Worm (Caenorhabditis elegans): ENCODE results near the gene akt-1.

akt-1 gene

ce11 chrV:10203435-10204009 is 45.2 kb upstream of the akt-1 start, which contains the start of gene chpf-1 (continued):
- no peak for TF ChIP-seq lin-13 (GFP tag; optimal IDR thresholded peaks at IDR 0.05)
- TF ChIP-seq dmd-9 (GFP tag; IDR thresholded peaks at IDR 0.05): no peak
- TF ChIP-seq aly-2 (tag; optimal IDR thresholded peaks at IDR 0.05): no peak
- no peak for TF ChIP-seq D1046.2 (GFP tag; IDR thresholded peaks at IDR 0.05)
- no peak for TF ChIP-seq Y48G9A.11 (GFP tag; IDR thresholded peaks at IDR 0.05)
- TF ChIP-seq T20F7.1 (GFP tag; optimal IDR thresholded peaks at IDR 0.05): peak; percentile 23
- no peak for TF ChIP-seq ztf-7 (tag; optimal IDR thresholded peaks at IDR 0.05)
- no peak for TF ChIP-seq daf-16 (GFP tag; optimal IDR thresholded peaks at IDR 0.05)
- TF ChIP-seq daf-16 (tag; optimal IDR thresholded peaks at IDR 0.05): peak; percentile 92
- TF ChIP-seq ceh-62 (tag; optimal IDR thresholded peaks at IDR 0.05): no peak
- TF ChIP-seq aha-1 (tag): no peak
- TF ChIP-seq hmg-1.1 (GFP tag; IDR thresholded peaks at IDR 0.05): no peak
- TF ChIP-seq duxl-1 (tag; optimal IDR thresholded peaks at IDR 0.05; ENCODE audit: poor library complexity): peak; percentile 26
- TF ChIP-seq R02D3.7 (tag; optimal IDR thresholded peaks at IDR 0.05): no peak
- no peak for TF ChIP-seq fos-1 (tag; optimal IDR thresholded peaks at IDR 0.05)
- no peak for TF ChIP-seq madf-5 (GFP tag; IDR thresholded peaks at IDR 0.05)
- TF ChIP-seq ces-1 (GFP tag; optimal IDR thresholded peaks at IDR 0.05): no peak
- no peak for TF ChIP-seq tag-97 (GFP tag; IDR thresholded peaks at IDR 0.05)
- TF ChIP-seq nhr-111 (GFP tag; optimal IDR thresholded peaks at IDR 0.05): no peak
- no peak for TF ChIP-seq nhr-42 (GFP tag; IDR thresholded peaks at IDR 0.05)
- peak in 1 of 2 experiments; percentile 46 for TF ChIP-seq mdl-1 (tag; optimal IDR thresholded peaks at IDR 0.05)
- TF ChIP-seq snpc-1.2 (GFP tag; IDR thresholded peaks at IDR 0.05): no peak
- no peak for TF ChIP-seq Y75B8A.6 (GFP tag; IDR thresholded peaks at IDR 0.05)
- TF ChIP-seq mxl-3 (GFP tag; optimal IDR thresholded peaks at IDR 0.05): no peak
- TF ChIP-seq zfp-2 (tag; optimal IDR thresholded peaks at IDR 0.05): no peak
- no peak for TF ChIP-seq fkh-10 (GFP tag; optimal IDR thresholded peaks at IDR 0.05)
- no peak for TF ChIP-seq snpc-4 (tag; optimal IDR thresholded peaks at IDR 0.05)
- TF ChIP-seq daf-19 (GFP tag; conservative IDR thresholded peaks at IDR 0.05): no peak
- no peak for TF ChIP-seq arid-1 (GFP tag; conservative IDR thresholded peaks at IDR 0.05)
- TF ChIP-seq zag-1 (tag; optimal IDR thresholded peaks at IDR 0.05): no peak
- TF ChIP-seq lin-15B (tag; optimal IDR thresholded peaks at IDR 0.05): no peak
- TF ChIP-seq ceh-44 (GFP tag; IDR thresholded peaks at IDR 0.05): no peak
- TF ChIP-seq lsy-2 (tag; optimal IDR thresholded peaks at IDR 0.05): peak in 1 of 2 experiments; percentile 23
- TF ChIP-seq nhr-28 (tag; optimal IDR thresholded peaks at IDR 0.05): peak; percentile 81
- no peak for TF ChIP-seq rbr-2 (tag; optimal IDR thresholded peaks at IDR 0.05)
- no peak for TF ChIP-seq lin-29 (GFP tag; IDR thresholded peaks at IDR 0.05)
- peak; percentile 29 for TF ChIP-seq mes-2 (tag; optimal IDR thresholded peaks at IDR 0.05; ENCODE audit: poor library complexity, severe bottlenecking)
- peak; percentile 23 for TF ChIP-seq nhr-25 (tag; optimal IDR thresholded peaks at IDR 0.05; ENCODE audit: borderline replicate concordance, insufficient read depth)
- no peak for TF ChIP-seq Y105C5A.15 (GFP tag; IDR thresholded peaks at IDR 0.05)
- TF ChIP-seq dve-1 (tag; optimal IDR thresholded peaks at IDR 0.05; ENCODE audit: insufficient read depth): peak; percentile 60

DNA sequence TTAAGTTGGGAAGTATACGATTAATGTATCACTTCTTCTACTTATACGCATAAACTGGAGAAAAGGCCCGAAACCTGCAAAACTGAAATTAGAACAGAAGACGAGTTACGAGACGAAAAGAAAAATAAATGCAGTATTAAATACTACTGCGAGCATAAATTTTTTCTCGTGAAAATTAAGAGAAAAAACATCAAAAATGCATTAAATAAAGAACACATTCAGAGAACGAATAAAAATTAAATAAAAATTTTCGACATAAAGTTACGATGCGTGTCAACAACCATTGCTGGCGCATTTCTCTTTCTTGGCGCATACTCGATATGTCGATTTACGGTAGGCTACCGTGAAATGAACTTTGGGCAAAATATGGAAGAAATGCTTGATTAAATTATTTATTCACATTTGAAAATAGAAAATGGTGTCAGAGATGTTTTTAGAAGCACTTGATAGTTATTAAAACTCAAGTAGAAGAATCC is 43.8 kb upstream of the akt-1 start, which contains the start of the genes ZK856.19 and ZK856.11:
Gene ZK856.19 (minus strand): TSS at position 51 of the 476 bp plus-strand sequence.
Gene ZK856.11 (minus strand): TSS at position 76 of the 476 bp plus-strand sequence.
- TF ChIP-seq daf-16 (GFP tag; optimal IDR thresholded peaks at IDR 0.05): no peak
- peak; percentile 26 for TF ChIP-seq daf-16 (tag; optimal IDR thresholded peaks at IDR 0.05)
- TF ChIP-seq ctbp-1 (GFP tag; IDR thresholded peaks at IDR 0.05): no peak
- 0 out of 2 replicates have a peak, but pooled peaks have one; percentile 31 for TF ChIP-seq arid-1 (GFP tag; conservative IDR thresholded peaks at IDR 0.05)
- TF ChIP-seq nhr-6 (tag; optimal IDR thresholded peaks at IDR 0.05): peak; percentile 59
- no peak for TF ChIP-seq unc-130 (GFP tag; optimal IDR thresholded peaks at IDR 0.05)
- peak; percentile 57 for TF ChIP-seq mep-1 (tag; optimal IDR thresholded peaks at IDR 0.05)
- no peak for TF ChIP-seq nhr-237 (tag; optimal IDR thresholded peaks at IDR 0.05)
- TF ChIP-seq spr-1 (tag; optimal IDR thresholded peaks at IDR 0.05): no peak
- peak; percentile 47 for TF ChIP-seq nhr-28 (tag; optimal IDR thresholded peaks at IDR 0.05)
- peak; percentile 37 for TF ChIP-seq ama-1 (optimal IDR thresholded peaks at IDR 0.05)
- peak; percentile 74 for TF ChIP-seq duxl-1 (tag; optimal IDR thresholded peaks at IDR 0.05; ENCODE audit: poor library complexity)
- TF ChIP-seq madf-5 (GFP tag; IDR thresholded peaks at IDR 0.05): no peak
- TF ChIP-seq nhr-77 (tag; optimal IDR thresholded peaks at IDR 0.05): peak; percentile 10
- no peak for TF ChIP-seq aha-1 (tag)
- TF ChIP-seq mes-2 (tag; optimal IDR thresholded peaks at IDR 0.05; ENCODE audit: poor library complexity, severe bottlenecking): peak; percentile 72
- peak in 1 of 2 experiments; percentile 85 for TF ChIP-seq lsy-2 (tag; optimal IDR thresholded peaks at IDR 0.05)
- TF ChIP-seq hlh-11 (tag; optimal IDR thresholded peaks at IDR 0.05): peak; percentile 35
- TF ChIP-seq nhr-48 (tag; optimal IDR thresholded peaks at IDR 0.05): peak; percentile 40
- TF ChIP-seq aly-2 (tag; optimal IDR thresholded peaks at IDR 0.05): no peak
- TF ChIP-seq nhr-11 (tag; optimal IDR thresholded peaks at IDR 0.05): peak; percentile 11

Measured in whole organism, L4 larva.